Worm (Caenorhabditis elegans) whole organism, late embryonic: ENCODE data around the gene ZK637.15.

Experiments used
- K02D7.2 ChIP-seq: sonication (generic microtip); optimal IDR thresholded peaks from 2 replicates; lab custom pipeline; 2017; ENCODE audit warnings: mild to moderate bottlenecking, missing genetic modification characterization, missing compliant biosample characterization
- ceh-2 ChIP-seq: sonication (generic microtip); optimal IDR thresholded peaks from 2 replicates; lab custom pipeline; 2016; ENCODE audit warnings: missing genotype, missing genetic modification characterization, missing compliant biosample characterization
- ceh-48 ChIP-seq: sonication (generic microtip); optimal IDR thresholded peaks from 2 replicates; lab custom pipeline; 2016; ENCODE audit warnings: missing genetic modification characterization, inconsistent platforms, missing compliant biosample characterization
- fkh-10 ChIP-seq: fragments of 150-350 bp; optimal IDR thresholded peaks from 2 replicates; lab custom pipeline; 2014; ENCODE audit warnings: missing biosample characterization, missing genetic modification reagents, missing genetic modification characterization
- nhr-11 ChIP-seq: fragments of 150-350 bp; optimal IDR thresholded peaks from 2 replicates; lab custom pipeline; 2014; ENCODE audit warnings: missing biosample characterization, missing genetic modification characterization
- pha-4 ChIP-seq: fragments of 150-350 bp; optimal IDR thresholded peaks from 2 replicates; lab custom pipeline; 2018; ENCODE audit warnings: missing biosample characterization, missing genetic modification reagents, missing genetic modification characterization
- unc-86 ChIP-seq: sonication (generic microtip); optimal IDR thresholded peaks from 2 replicates; lab custom pipeline; 2016; ENCODE audit warnings: missing genetic modification characterization, missing compliant biosample characterization

- no peak for TF ChIP-seq nhr-11 (tag; lab: Kevin White, UChicago)
- no peak for TF ChIP-seq fkh-10
- TF ChIP-seq unc-86 (tag; lab: Kevin White, UChicago): no peak
- TF ChIP-seq ceh-2 (tag; lab: Kevin White, UChicago): no peak
- no peak for TF ChIP-seq pha-4
- no peak for TF ChIP-seq K02D7.2
- peak; percentile 94 for TF ChIP-seq ceh-48 (tag; lab: Kevin White, UChicago)
Observed at ce11 chrIII:8904914-8905665, 14.8 kb upstream of the ZK637.15 start, which contains the start of gene unc-32.
